Fruit fly (Drosophila melanogaster) whole organism, embryonic: ENCODE results near the gene CG4009.
A peak's percentile ranks its signal among the peaks of the same experiment; 100 is the strongest.

ENCODE experiments used
- B-H2 ChIP-seq: fragments of 200-800 bp; sonication (Bioruptor generic); optimal IDR thresholded peaks from 2 replicates; lab custom pipeline; 2018; ENCODE audit warnings: missing biosample characterization, mild to moderate bottlenecking, missing genetic modification characterization
- CG10462 ChIP-seq: fragments of 200-800 bp; sonication (Bioruptor generic); optimal IDR thresholded peaks from 2 replicates; lab custom pipeline; 2016; ENCODE audit warnings: missing biosample characterization, missing genetic modification characterization
- CG11456 ChIP-seq: fragments of 200-800 bp; sonication (Bioruptor generic); IDR thresholded peaks from 3 replicates; pipeline ENCODE4 v1.3.6; 2022; ENCODE audit warnings: missing biosample characterization, missing genetic modification characterization
- CG11504 ChIP-seq: fragments of 200-800 bp; sonication (Bioruptor generic); optimal IDR thresholded peaks from 3 replicates; lab custom pipeline; 2019; ENCODE audit warnings: missing biosample characterization, mild to moderate bottlenecking, missing genetic modification characterization, moderate library complexity
- CG11723 ChIP-seq: fragments of 200-800 bp; sonication (Bioruptor generic); optimal IDR thresholded peaks from 2 replicates; lab custom pipeline; 2017; ENCODE audit warnings: missing biosample characterization, mild to moderate bottlenecking, missing genetic modification characterization
- CG12071 ChIP-seq: fragments of 200-800 bp; sonication (Bioruptor generic); optimal IDR thresholded peaks from 3 replicates; lab custom pipeline; 2018; ENCODE audit warnings: missing biosample characterization, mild to moderate bottlenecking, missing genetic modification characterization
- CG14710 ChIP-seq: fragments of 200-800 bp; sonication (Bioruptor generic); optimal IDR thresholded peaks from 3 replicates; lab custom pipeline; 2019; ENCODE audit warnings: missing biosample characterization, mild to moderate bottlenecking, missing genetic modification characterization, moderate library complexity
- CG15479 ChIP-seq: fragments of 200-800 bp; sonication (Bioruptor generic); optimal IDR thresholded peaks from 3 replicates; lab custom pipeline; 2019; ENCODE audit warnings: missing biosample characterization, mild to moderate bottlenecking, missing genetic modification characterization, moderate library complexity
- CG17385 ChIP-seq: fragments of 200-800 bp; sonication (Bioruptor generic); optimal IDR thresholded peaks from 3 replicates; lab custom pipeline; 2018; ENCODE audit warnings: missing biosample characterization, mild to moderate bottlenecking, missing genetic modification characterization
- CG17912 ChIP-seq: fragments of 200-800 bp; sonication (Bioruptor generic); optimal IDR thresholded peaks from 2 replicates; lab custom pipeline; 2018; ENCODE audit warnings: missing biosample characterization, mild to moderate bottlenecking, missing genetic modification characterization
- CG18619 ChIP-seq: fragments of 200-800 bp; sonication (Bioruptor generic); optimal IDR thresholded peaks from 3 replicates; lab custom pipeline; 2017; ENCODE audit warnings: missing biosample characterization, mild to moderate bottlenecking, missing genetic modification characterization
- CG2678 ChIP-seq: fragments of 200-800 bp; sonication (Bioruptor generic); optimal IDR thresholded peaks from 3 replicates; lab custom pipeline; 2019; ENCODE audit warnings: missing biosample characterization, mild to moderate bottlenecking, missing genetic modification characterization, moderate library complexity
- CG31365 ChIP-seq: fragments of 200-800 bp; sonication (Bioruptor generic); optimal IDR thresholded peaks from 2 replicates; lab custom pipeline; 2018; ENCODE audit warnings: missing biosample characterization, mild to moderate bottlenecking, missing genetic modification characterization
- CG31441 ChIP-seq: fragments of 200-800 bp; sonication (Bioruptor generic); IDR thresholded peaks from 2 replicates; pipeline ENCODE4 v1.3.6; 2022; ENCODE audit warnings: missing biosample characterization, missing genetic modification characterization
- CG3281 ChIP-seq: fragments of 200-800 bp; sonication (Bioruptor generic); optimal IDR thresholded peaks from 3 replicates; lab custom pipeline; 2017; ENCODE audit warnings: missing biosample characterization, mild to moderate bottlenecking, missing genetic modification characterization
- CG33213 ChIP-seq: fragments of 200-800 bp; sonication (Bioruptor generic); optimal IDR thresholded peaks from 3 replicates; lab custom pipeline; 2016; ENCODE audit warnings: missing biosample characterization, missing genetic modification characterization
- CG34422 ChIP-seq: fragments of 200-800 bp; sonication (Bioruptor generic); IDR thresholded peaks from 3 replicates; pipeline ENCODE4 v1.3.6; 2022; ENCODE audit warnings: missing biosample characterization, missing genetic modification characterization
- CG4617 ChIP-seq: fragments of 200-800 bp; sonication (Bioruptor generic); optimal IDR thresholded peaks from 3 replicates; lab custom pipeline; 2016; ENCODE audit warnings: missing biosample characterization, missing genetic modification characterization, borderline replicate concordance
- CG6272 ChIP-seq: fragments of 200-800 bp; sonication (Bioruptor generic); IDR thresholded peaks from 2 replicates; pipeline ENCODE4 v1.3.6; 2022; ENCODE audit warnings: missing biosample characterization, missing genetic modification characterization
- CG6765 ChIP-seq: fragments of 200-800 bp; sonication (Bioruptor generic); optimal IDR thresholded peaks from 3 replicates; lab custom pipeline; 2017; ENCODE audit warnings: missing biosample characterization, mild to moderate bottlenecking, missing genetic modification characterization
- CG8290 ChIP-seq, 3 experiments: fragments of 200-800 bp; sonication (Bioruptor generic); optimal IDR thresholded peaks; 2 replicates each; lab custom pipeline; 2016 to 2019; ENCODE audit warnings: missing biosample characterization in 3 of 3, missing genetic modification characterization in 3 of 3, mild to moderate bottlenecking in 2 of 3, moderate library complexity in 1 of 3
- CG8924 ChIP-seq: fragments of 200-800 bp; optimal IDR thresholded peaks from 3 replicates; lab custom pipeline; 2019; ENCODE audit warnings: missing biosample characterization, mild to moderate bottlenecking, missing genetic modification characterization, moderate library complexity
- CHES-1-like ChIP-seq: fragments of 200-800 bp; sonication (Bioruptor generic); optimal IDR thresholded peaks from 2 replicates; lab custom pipeline; 2016; ENCODE audit warnings: missing biosample characterization, missing genetic modification characterization
- Camta ChIP-seq: fragments of 200-800 bp; sonication (Bioruptor generic); optimal IDR thresholded peaks from 2 replicates; lab custom pipeline; 2016; ENCODE audit warnings: missing biosample characterization, missing genetic modification characterization
- CrebB ChIP-seq: fragments of 200-800 bp; sonication (Bioruptor generic); optimal IDR thresholded peaks from 3 replicates; lab custom pipeline; 2018; ENCODE audit warnings: missing biosample characterization, mild to moderate bottlenecking, missing genetic modification characterization
- Deaf1 ChIP-seq: fragments of 200-800 bp; optimal IDR thresholded peaks from 3 replicates; lab custom pipeline; 2019; ENCODE audit warnings: missing biosample characterization, mild to moderate bottlenecking, missing genetic modification characterization, moderate library complexity
- Elba2 ChIP-seq: fragments of 200-800 bp; sonication (Bioruptor generic); optimal IDR thresholded peaks from 3 replicates; lab custom pipeline; 2016; ENCODE audit warnings: missing biosample characterization, missing genetic modification characterization
- Hr78 ChIP-seq, 2 experiments: fragments of 200-800 bp in 1 of 2; fragments of >200 bp in 1 of 2; sonication (Bioruptor generic) in 1 of 2; optimal IDR thresholded peaks; 2 replicates each; lab custom pipeline; 2017 to 2019; ENCODE audit warnings: missing biosample characterization in 2 of 2, missing genetic modification characterization in 2 of 2, mild to moderate bottlenecking in 1 of 2, moderate library complexity in 1 of 2
- MBD-R2 ChIP-seq: fragments of 200-800 bp; sonication (Bioruptor generic); IDR thresholded peaks from 2 replicates; pipeline ENCODE4 v1.3.6; 2022; ENCODE audit warnings: missing biosample characterization, missing genetic modification characterization
- NfI ChIP-seq: fragments of 200-800 bp; sonication (Bioruptor generic); optimal IDR thresholded peaks from 3 replicates; lab custom pipeline; 2018; ENCODE audit warnings: missing biosample characterization, mild to moderate bottlenecking, missing genetic modification characterization, moderate library complexity
- Spps ChIP-seq: fragments of 200-800 bp; sonication (Bioruptor generic); optimal IDR thresholded peaks from 2 replicates; lab custom pipeline; 2018; ENCODE audit warnings: missing biosample characterization, mild to moderate bottlenecking, missing genetic modification characterization
- Ssrp ChIP-seq: fragments of 200-800 bp; sonication (Bioruptor generic); optimal IDR thresholded peaks from 2 replicates; lab custom pipeline; 2018; ENCODE audit warnings: missing biosample characterization, mild to moderate bottlenecking, missing genetic modification characterization, moderate library complexity
- az2 ChIP-seq: fragments of 200-800 bp; sonication (Bioruptor generic); optimal IDR thresholded peaks from 3 replicates; lab custom pipeline; 2016; ENCODE audit warnings: missing biosample characterization, missing genetic modification characterization
- cas ChIP-seq: fragments of 200-800 bp; sonication (Bioruptor generic); IDR thresholded peaks from 2 replicates; pipeline ENCODE4 v1.3.6; 2022; ENCODE audit warnings: missing biosample characterization, missing genetic modification characterization
- dpn ChIP-seq, 2 experiments: fragments of 200-800 bp; sonication (Bioruptor generic); optimal IDR thresholded peaks; 3 replicates each; lab custom pipeline; 2016; ENCODE audit warnings: missing biosample characterization in 2 of 2, missing genetic modification characterization in 2 of 2
- ewg ChIP-seq: fragments of 200-800 bp; sonication (Bioruptor generic); optimal IDR thresholded peaks from 3 replicates; lab custom pipeline; 2017; ENCODE audit warnings: mild to moderate bottlenecking, missing biosample characterization, missing genetic modification reagents, missing genetic modification characterization
- fd3F ChIP-seq: fragments of 200-800 bp; sonication (Bioruptor generic); optimal IDR thresholded peaks from 2 replicates; lab custom pipeline; 2018; ENCODE audit warnings: missing biosample characterization, mild to moderate bottlenecking, missing genetic modification characterization, moderate library complexity
- lilli ChIP-seq: fragments of 200-800 bp; sonication (Bioruptor generic); optimal IDR thresholded peaks from 3 replicates; lab custom pipeline; 2016; ENCODE audit warnings: missing biosample characterization, missing genetic modification characterization
- lola ChIP-seq, 3 experiments: fragments of >200 bp in 2 of 3; fragments of 200-800 bp in 1 of 3; sonication (Bioruptor generic) in 1 of 3; optimal IDR thresholded peaks; 2 replicates each; lab custom pipeline; 2017 to 2019; ENCODE audit warnings: missing biosample characterization in 3 of 3, missing genetic modification characterization in 3 of 3, mild to moderate bottlenecking in 1 of 3, moderate library complexity in 1 of 3
- nom ChIP-seq: fragments of 200-800 bp; sonication (Bioruptor generic); optimal IDR thresholded peaks from 2 replicates; lab custom pipeline; 2017; ENCODE audit warnings: missing biosample characterization, missing genetic modification characterization, mild to moderate bottlenecking, moderate library complexity, missing genetic modification reagents
- odd ChIP-seq: fragments of 200-800 bp; sonication (Bioruptor generic); optimal IDR thresholded peaks from 2 replicates; lab custom pipeline; 2017; ENCODE audit warnings: missing biosample characterization, mild to moderate bottlenecking, missing genetic modification characterization
- onecut ChIP-seq: fragments of 200-800 bp; sonication (Bioruptor generic); IDR thresholded peaks from 2 replicates; pipeline ENCODE4 v1.3.6; 2022; ENCODE audit warnings: missing biosample characterization, missing genetic modification characterization
- pan ChIP-seq, 4 experiments: fragments of >200 bp in 3 of 4; fragments of 200-800 bp in 1 of 4; sonication (Bioruptor generic) in 1 of 4; optimal IDR thresholded peaks in 3 of 4; IDR thresholded peaks in 1 of 4; 2 replicates each; pipeline versions ENCODE4 v1.3.6 to Lab custom; 2017 to 2022; ENCODE audit warnings: missing biosample characterization in 2 of 4, missing genetic modification characterization in 2 of 4, mixed read lengths in 1 of 4
- row ChIP-seq: fragments of 200-800 bp; sonication (Bioruptor generic); IDR thresholded peaks from 3 replicates; pipeline ENCODE4 v1.3.6; 2022; ENCODE audit warnings: missing biosample characterization, missing genetic modification characterization
- tin ChIP-seq: fragments of 200-800 bp; sonication (Bioruptor generic); optimal IDR thresholded peaks from 3 replicates; lab custom pipeline; 2016; ENCODE audit warnings: missing biosample characterization, missing genetic modification characterization
- toy ChIP-seq: fragments of 200-800 bp; sonication (Bioruptor generic); IDR thresholded peaks from 2 replicates; pipeline ENCODE4 v1.3.6; 2022; ENCODE audit warnings: missing biosample characterization, missing genetic modification characterization
- unc-4 ChIP-seq: fragments of 200-800 bp; sonication (Bioruptor generic); IDR thresholded peaks from 2 replicates; pipeline ENCODE4 v1.3.6; 2022; ENCODE audit warnings: missing biosample characterization, missing genetic modification characterization; ENCODE audit not compliant: partially characterized antibody
- wek ChIP-seq: fragments of 200-800 bp; sonication (Bioruptor generic); optimal IDR thresholded peaks from 3 replicates; lab custom pipeline; 2018; ENCODE audit warnings: missing biosample characterization, mild to moderate bottlenecking, missing genetic modification characterization, moderate library complexity
- zfh1 ChIP-seq: fragments of 200-800 bp; sonication (Bioruptor generic); IDR thresholded peaks from 3 replicates; pipeline ENCODE4 v1.3.6; 2022; ENCODE audit warnings: missing biosample characterization, missing genetic modification characterization

CG4009 gene

dm6 chr3R:17007336-17007735 is 28.5 kb downstream of the CG4009 start (continued):
- TF ChIP-seq CG11723 (GFP tag; lab: Kevin White, UChicago) (no peak), lola (GFP tag; optimal IDR thresholded peaks at IDR 0.05; lab: Kevin White, UChicago) (no peak), ewg (GFP tag; lab: Kevin White, UChicago) (no peak), CG8924 (tag; lab: Kevin White, UChicago) (no peak), MBD-R2 (GFP tag; lab: Robert Waterston, UW) (no peak), CHES-1-like (GFP tag; lab: Kevin White, UChicago) (no peak), tin (GFP tag; lab: Kevin White, UChicago) (no peak), pan (optimal IDR thresholded peaks at IDR 0.05; lab: Kevin White, UChicago) (no peak), pan (GFP tag; optimal IDR thresholded peaks at IDR 0.05 in 1 of 2, IDR thresholded peaks at IDR 0.05 in 1 of 2) (peak in 1 of 2 experiments; percentile 12), Ssrp (tag; lab: Kevin White, UChicago) (no peak), zfh1 (GFP tag; lab: Robert Waterston, UW) (no peak), CG11504 (tag; lab: Kevin White, UChicago) (no peak), dpn (GFP tag; optimal IDR thresholded peaks at IDR 0.05; lab: Kevin White, UChicago) (no peak), CG4617 (GFP tag; lab: Kevin White, UChicago) (no peak), CG34422 (no peak), toy (GFP tag; lab: Robert Waterston, UW) (no peak), Hr78 (GFP tag; optimal IDR thresholded peaks at IDR 0.05; lab: Kevin White, UChicago) (no peak), az2 (GFP tag; lab: Kevin White, UChicago) (no peak), Elba2 (GFP tag; lab: Kevin White, UChicago) (no peak), CG12071 (peak; percentile 64), CG17912 (peak; percentile 37), CG3281 (GFP tag; lab: Kevin White, UChicago) (peak; percentile 36), B-H2 (GFP tag; lab: Kevin White, UChicago) (peak; percentile 26), nom (GFP tag; lab: Kevin White, UChicago) (no peak), Camta (no peak), CG31441 (0 out of 2 replicates have a peak, but pooled peaks have one; percentile 11), CG8290 (GFP tag; optimal IDR thresholded peaks at IDR 0.05; lab: Kevin White, UChicago) (no peak), CG8290 (tag; optimal IDR thresholded peaks at IDR 0.05; lab: Kevin White, UChicago) (peak in 1 of 2 experiments; percentile 26), CG17385 (no peak), CG33213 (GFP tag; lab: Kevin White, UChicago) (no peak), unc-4 (no peak), CG10462 (GFP tag; lab: Kevin White, UChicago) (no peak), CG15479 (GFP tag; lab: Kevin White, UChicago) (no peak), NfI (GFP tag; lab: Kevin White, UChicago) (peak; percentile 31), Spps (tag; lab: Kevin White, UChicago) (no peak), CG6765 (peak; percentile 27), CG2678 (tag; lab: Kevin White, UChicago) (peak; percentile 71), row (GFP tag; lab: Robert Waterston, UW) (no peak), onecut (GFP tag; lab: Robert Waterston, UW) (no peak), odd (GFP tag; lab: Kevin White, UChicago) (peak; percentile 4), lilli (GFP tag; lab: Kevin White, UChicago) (no peak), Deaf1 (tag; lab: Kevin White, UChicago) (no peak), wek (peak; percentile 12), CG18619 (GFP tag; lab: Kevin White, UChicago) (no peak), CG14710 (tag; lab: Kevin White, UChicago) (no peak), CG31365 (no peak), fd3F (peak; percentile 30), CG6272 (GFP tag; lab: Robert Waterston, UW) (no peak), CG11456 (GFP tag; lab: Robert Waterston, UW) (no peak), cas (GFP tag; lab: Robert Waterston, UW) (no peak), CrebB (peak; percentile 22)
